Fruit fly (Drosophila melanogaster) whole organism, prepupa: ENCODE measurements around the gene Gcn2.
A peak's percentile ranks its signal among the peaks of the same experiment; 100 is the strongest.

ENCODE experiments used
- Blimp-1 ChIP-seq: fragments of 200-800 bp; sonication (Bioruptor generic); optimal IDR thresholded peaks from 3 replicates; lab custom pipeline; 2017; ENCODE audit warnings: missing biosample characterization, missing genetic modification characterization, mild to moderate bottlenecking, moderate library complexity, missing genetic modification reagents
- CG10631 ChIP-seq: fragments of 200-800 bp; sonication (Bioruptor generic); optimal IDR thresholded peaks from 2 replicates; lab custom pipeline; 2016; ENCODE audit warnings: missing biosample characterization, missing genetic modification characterization
- CG11294 ChIP-seq: fragments of 200-800 bp; sonication (Bioruptor generic); IDR thresholded peaks from 2 replicates; pipeline ENCODE4 v1.3.6; 2022; ENCODE audit warnings: missing biosample characterization, missing genetic modification characterization
- CG11762 ChIP-seq: fragments of 200-800 bp; sonication (Bioruptor generic); optimal IDR thresholded peaks from 3 replicates; lab custom pipeline; 2016; ENCODE audit warnings: missing biosample characterization, missing genetic modification characterization; ENCODE audit not compliant: insufficient read depth
- CG1621 ChIP-seq: fragments of 200-800 bp; sonication (Bioruptor generic); optimal IDR thresholded peaks from 3 replicates; lab custom pipeline; 2018; ENCODE audit warnings: missing biosample characterization, mild to moderate bottlenecking, missing genetic modification characterization
- CG16779 ChIP-seq: fragments of 200-800 bp; sonication (Bioruptor generic); optimal IDR thresholded peaks from 3 replicates; lab custom pipeline; 2017; ENCODE audit warnings: missing biosample characterization, mild to moderate bottlenecking, missing genetic modification characterization
- CG3032 ChIP-seq: fragments of 200-800 bp; optimal IDR thresholded peaks from 2 replicates; lab custom pipeline; 2019; ENCODE audit warnings: missing biosample characterization, mild to moderate bottlenecking, missing genetic modification characterization, moderate library complexity
- CG34406 ChIP-seq: fragments of 200-800 bp; sonication (Bioruptor generic); optimal IDR thresholded peaks from 3 replicates; lab custom pipeline; 2016; ENCODE audit warnings: missing biosample characterization, missing genetic modification characterization
- CG3919 ChIP-seq: fragments of 200-800 bp; sonication (Bioruptor generic); optimal IDR thresholded peaks from 3 replicates; lab custom pipeline; 2016; ENCODE audit warnings: missing biosample characterization, missing genetic modification characterization
- CG6163 ChIP-seq: fragments of 200-800 bp; sonication (Bioruptor generic); IDR thresholded peaks from 3 replicates; pipeline ENCODE4 v1.3.6; 2022; ENCODE audit warnings: missing biosample characterization, missing genetic modification characterization
- CG6792 ChIP-seq: fragments of 200-800 bp; sonication (Bioruptor generic); optimal IDR thresholded peaks from 3 replicates; lab custom pipeline; 2016; ENCODE audit warnings: missing biosample characterization, missing genetic modification characterization
- CG6808 ChIP-seq: fragments of 200-800 bp; sonication (Bioruptor generic); optimal IDR thresholded peaks from 3 replicates; lab custom pipeline; 2017; ENCODE audit warnings: missing biosample characterization, missing genetic modification characterization, mild to moderate bottlenecking, moderate library complexity, missing genetic modification reagents
- CG6854 ChIP-seq: fragments of 200-800 bp; sonication (Bioruptor generic); optimal IDR thresholded peaks from 2 replicates; lab custom pipeline; 2017; ENCODE audit warnings: missing biosample characterization, mild to moderate bottlenecking, missing genetic modification characterization
- CG7368 ChIP-seq: fragments of 200-800 bp; sonication (Bioruptor generic); optimal IDR thresholded peaks from 3 replicates; lab custom pipeline; 2016; ENCODE audit warnings: missing biosample characterization, missing genetic modification characterization
- CG8119 ChIP-seq: fragments of 200-800 bp; sonication (Bioruptor generic); IDR thresholded peaks from 3 replicates; pipeline ENCODE4 v1.3.6; 2022; ENCODE audit warnings: missing biosample characterization, missing genetic modification characterization
- CG8319 ChIP-seq: fragments of 200-800 bp; sonication (Bioruptor generic); optimal IDR thresholded peaks from 3 replicates; lab custom pipeline; 2016; ENCODE audit warnings: missing biosample characterization, missing genetic modification characterization
- CG8632 ChIP-seq: fragments of 200-800 bp; sonication (Bioruptor generic); optimal IDR thresholded peaks from 3 replicates; lab custom pipeline; 2016; ENCODE audit warnings: missing biosample characterization, missing genetic modification characterization
- Eip78C ChIP-seq: fragments of 200-800 bp; sonication (Bioruptor generic); peaks from one replicate; lab custom pipeline; 2016; ENCODE audit warnings: missing biosample characterization, missing genetic modification characterization
- Eip93F ChIP-seq: fragments of 200-800 bp; sonication (Bioruptor generic); optimal IDR thresholded peaks from 2 replicates; lab custom pipeline; 2016; ENCODE audit warnings: missing biosample characterization, mild to moderate bottlenecking, missing genetic modification characterization
- Ets21C ChIP-seq: fragments of 200-800 bp; sonication (Bioruptor generic); optimal IDR thresholded peaks from 3 replicates; lab custom pipeline; 2016; ENCODE audit warnings: missing biosample characterization, missing genetic modification characterization
- Ets96B ChIP-seq: fragments of 200-800 bp; optimal IDR thresholded peaks from 2 replicates; lab custom pipeline; 2019; ENCODE audit warnings: missing biosample characterization, mild to moderate bottlenecking, missing genetic modification characterization, moderate library complexity
- Gug ChIP-seq: fragments of 200-800 bp; sonication (Bioruptor generic); IDR thresholded peaks from 2 replicates; pipeline ENCODE4 v1.3.6; 2022; ENCODE audit warnings: missing biosample characterization, missing genetic modification characterization
- Hr38 ChIP-seq: sonication (Bioruptor generic); optimal IDR thresholded peaks from 2 replicates; lab custom pipeline; 2016; ENCODE audit warnings: missing biosample characterization, missing genetic modification characterization
- Hr39 ChIP-seq: fragments of 200-800 bp; sonication (Bioruptor generic); optimal IDR thresholded peaks from 2 replicates; lab custom pipeline; 2016; ENCODE audit warnings: missing biosample characterization, missing genetic modification characterization
- Hr4 ChIP-seq: fragments of 200-800 bp; sonication (Bioruptor generic); optimal IDR thresholded peaks from 3 replicates; lab custom pipeline; 2016; ENCODE audit warnings: missing biosample characterization, missing genetic modification characterization
- Met ChIP-seq: fragments of 200-800 bp; sonication (Bioruptor generic); optimal IDR thresholded peaks from 3 replicates; lab custom pipeline; 2016; ENCODE audit warnings: missing biosample characterization, missing genetic modification characterization
- Smox ChIP-seq: fragments of 200-800 bp; sonication (Bioruptor generic); optimal IDR thresholded peaks from 3 replicates; lab custom pipeline; 2016; ENCODE audit warnings: missing biosample characterization, missing genetic modification characterization
- Sox14 ChIP-seq: fragments of 200-800 bp; sonication (Bioruptor generic); optimal IDR thresholded peaks from 3 replicates; lab custom pipeline; 2016; ENCODE audit warnings: missing biosample characterization, missing genetic modification characterization
- Sox15 ChIP-seq: fragments of 200-800 bp; sonication (Bioruptor generic); optimal IDR thresholded peaks from 3 replicates; lab custom pipeline; 2016; ENCODE audit warnings: missing biosample characterization, missing genetic modification characterization
- achi ChIP-seq: fragments of 200-800 bp; sonication (Bioruptor generic); optimal IDR thresholded peaks from 3 replicates; lab custom pipeline; 2016; ENCODE audit warnings: missing biosample characterization, missing genetic modification characterization
- acj6 ChIP-seq: fragments of 200-800 bp; sonication (Bioruptor generic); optimal IDR thresholded peaks from 3 replicates; lab custom pipeline; 2016; ENCODE audit warnings: missing biosample characterization, missing genetic modification characterization
- cyc ChIP-seq: fragments of 200-800 bp; sonication (Bioruptor generic); optimal IDR thresholded peaks from 3 replicates; lab custom pipeline; 2016; ENCODE audit warnings: missing biosample characterization, missing genetic modification characterization
- dsx ChIP-seq: fragments of 200-800 bp; optimal IDR thresholded peaks from 3 replicates; lab custom pipeline; 2019; ENCODE audit warnings: missing biosample characterization, mild to moderate bottlenecking, missing genetic modification characterization, moderate library complexity; ENCODE audit not compliant: poor library complexity, severe bottlenecking
- eg ChIP-seq: fragments of 200-800 bp; sonication (Bioruptor generic); IDR thresholded peaks from 3 replicates; pipeline ENCODE4 v1.3.6; 2022; ENCODE audit warnings: missing biosample characterization, missing genetic modification characterization
- esn ChIP-seq: fragments of 200-800 bp; sonication (Bioruptor generic); optimal IDR thresholded peaks from 2 replicates; lab custom pipeline; 2016; ENCODE audit warnings: missing biosample characterization, mild to moderate bottlenecking, missing genetic modification characterization, moderate library complexity
- fd59A ChIP-seq: fragments of 200-800 bp; sonication (Bioruptor generic); optimal IDR thresholded peaks from 2 replicates; lab custom pipeline; 2017; ENCODE audit warnings: missing biosample characterization, mild to moderate bottlenecking, missing genetic modification characterization, missing genetic modification reagents
- fd85E ChIP-seq: fragments of 200-800 bp; sonication (Bioruptor generic); optimal IDR thresholded peaks from 3 replicates; lab custom pipeline; 2016; ENCODE audit warnings: missing biosample characterization, missing genetic modification characterization
- fkh ChIP-seq: fragments of 200-800 bp; sonication (Bioruptor generic); optimal IDR thresholded peaks from 3 replicates; lab custom pipeline; 2017; ENCODE audit warnings: missing biosample characterization, mild to moderate bottlenecking, missing genetic modification characterization, moderate library complexity
- lz ChIP-seq: fragments of 200-800 bp; sonication (Bioruptor generic); optimal IDR thresholded peaks from 3 replicates; lab custom pipeline; 2016; ENCODE audit warnings: missing biosample characterization, missing genetic modification characterization
- salr ChIP-seq, 2 experiments: fragments of 200-800 bp; sonication (Bioruptor generic); optimal IDR thresholded peaks; 3 replicates each; lab custom pipeline; 2016 to 2018; ENCODE audit warnings: missing biosample characterization in 2 of 2, missing genetic modification characterization in 2 of 2, mild to moderate bottlenecking in 1 of 2
- spab ChIP-seq: fragments of 200-800 bp; sonication (Bioruptor generic); optimal IDR thresholded peaks from 2 replicates; lab custom pipeline; 2017; ENCODE audit warnings: missing biosample characterization, mild to moderate bottlenecking, missing genetic modification characterization, missing genetic modification reagents
- ss ChIP-seq, 2 experiments: fragments of 200-800 bp; sonication (Bioruptor generic); optimal IDR thresholded peaks; 2 replicates in 1 of 2; 3 replicates in 1 of 2; lab custom pipeline; 2017 to 2018; ENCODE audit warnings: mild to moderate bottlenecking in 2 of 2, missing biosample characterization in 2 of 2, missing genetic modification characterization in 2 of 2, moderate library complexity in 1 of 2
- svp ChIP-seq: fragments of 200-800 bp; sonication (Bioruptor generic); peaks from one replicate; lab custom pipeline; 2016; ENCODE audit warnings: missing biosample characterization, missing genetic modification characterization
- topi ChIP-seq: fragments of 200-800 bp; sonication (Bioruptor generic); optimal IDR thresholded peaks from 3 replicates; lab custom pipeline; 2016; ENCODE audit warnings: missing biosample characterization, missing genetic modification characterization
- vri ChIP-seq: fragments of 200-800 bp; sonication (Bioruptor generic); optimal IDR thresholded peaks from 3 replicates; lab custom pipeline; 2016; ENCODE audit warnings: missing biosample characterization, mild to moderate bottlenecking, missing genetic modification characterization

The Gcn2 gene

DNA sequence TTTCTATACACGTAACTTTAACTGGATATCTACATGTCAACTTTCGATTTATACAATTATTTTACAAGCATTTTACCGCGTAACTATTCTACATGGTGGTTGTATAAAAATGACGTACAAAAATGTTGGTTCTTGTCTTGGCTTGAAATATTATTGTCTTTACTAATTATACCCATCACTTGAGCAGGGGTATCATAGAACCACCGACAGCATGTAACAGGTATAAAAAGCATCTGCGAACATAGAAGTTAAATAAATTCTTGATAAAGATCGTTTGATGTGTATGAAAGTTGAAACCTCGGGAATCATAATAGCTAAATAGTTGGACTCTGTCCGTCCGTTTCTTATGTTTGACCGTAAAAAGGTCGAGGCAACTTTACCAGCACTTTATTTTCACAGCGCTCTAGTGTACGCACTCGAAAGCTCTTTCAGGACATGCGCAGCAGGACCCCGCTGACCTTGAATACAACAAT is 14.2 kb upstream of the Gcn2 start (continued):
- TF ChIP-seq Ets21C (GFP tag; lab: Kevin White, UChicago) (peak; percentile 41), Hr39 (peak; percentile 73), CG6163 (GFP tag; lab: Robert Waterston, UW) (peak; percentile 51), ss (GFP tag; optimal IDR thresholded peaks at IDR 0.05; lab: Kevin White, UChicago) (no peak), fkh (GFP tag; lab: Kevin White, UChicago) (peak; percentile 21), CG8119 (GFP tag; lab: Robert Waterston, UW) (peak; percentile 63), CG8319 (no peak), esn (GFP tag; lab: Kevin White, UChicago) (peak; percentile 87), Sox15 (GFP tag; lab: Kevin White, UChicago) (no peak), CG1621 (tag; lab: Kevin White, UChicago) (peak; percentile 61), achi (GFP tag; lab: Kevin White, UChicago) (peak; percentile 55), CG3032 (tag; lab: Kevin White, UChicago) (no peak), Met (GFP tag; lab: Kevin White, UChicago) (peak; percentile 87), CG11762 (GFP tag; lab: Kevin White, UChicago) (no peak), dsx (GFP tag; lab: Kevin White, UChicago) (peak; percentile 24), CG6808 (GFP tag; lab: Kevin White, UChicago) (peak; percentile 12), Ets96B (tag; lab: Kevin White, UChicago) (peak; percentile 60), CG3919 (GFP tag; lab: Kevin White, UChicago) (no peak), Hr38 (GFP tag; lab: Kevin White, UChicago) (no peak), Smox (GFP tag; lab: Kevin White, UChicago) (peak; percentile 55)

DNA sequence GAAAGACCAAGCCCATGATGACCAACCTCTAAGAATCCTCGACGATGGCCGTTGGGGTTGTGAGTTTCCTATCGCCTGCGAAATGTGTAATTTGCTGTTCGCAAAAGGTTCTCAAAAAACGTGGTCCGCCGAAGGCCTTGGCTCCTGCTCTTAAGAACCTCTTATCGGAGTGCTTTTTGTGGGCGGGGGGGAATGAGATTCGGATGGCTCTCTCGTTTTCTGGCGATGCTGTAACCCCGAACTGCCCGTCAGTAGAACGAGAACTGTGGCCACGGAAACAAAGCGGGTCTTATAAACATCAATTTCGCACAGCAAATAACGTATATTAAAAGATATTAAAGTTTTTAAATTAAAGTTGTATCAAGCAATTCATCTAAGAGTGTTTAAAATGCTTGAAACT is 13.6 kb upstream of the Gcn2 start, which contains the start of gene CG1607:
Gene CG1607, plus strand, starts transcription at position 249 of the 400 bp plus-strand sequence.
- TF ChIP-seq vri (GFP tag; lab: Kevin White, UChicago) (peak; percentile 31), Ets96B (tag; lab: Kevin White, UChicago) (no peak), CG6854 (GFP tag; lab: Kevin White, UChicago) (peak; percentile 17), svp (GFP tag; lab: Kevin White, UChicago) (peak; percentile 80), Eip78C (GFP tag; lab: Kevin White, UChicago) (peak; percentile 6)

- TF ChIP-seq Met (GFP tag; lab: Kevin White, UChicago) (peak; percentile 99), CG3032 (tag; lab: Kevin White, UChicago) (peak; percentile 95), cyc (GFP tag; lab: Kevin White, UChicago) (peak; percentile 99), Eip93F (peak; percentile 98), CG7368 (GFP tag; lab: Kevin White, UChicago) (peak; percentile 96), CG11294 (GFP tag; lab: Robert Waterston, UW) (peak; percentile 98), Sox14 (GFP tag; lab: Kevin White, UChicago) (peak; percentile 99), Ets96B (tag; lab: Kevin White, UChicago) (peak; percentile 96), Hr4 (GFP tag; lab: Kevin White, UChicago) (peak; percentile 98), topi (peak; percentile 99), CG11762 (GFP tag; lab: Kevin White, UChicago) (peak; percentile 95), eg (GFP tag; lab: Robert Waterston, UW) (peak; percentile 99), fd85E (GFP tag; lab: Kevin White, UChicago) (peak; percentile 93), CG10631 (GFP tag; lab: Kevin White, UChicago) (peak; percentile 99), CG6808 (GFP tag; lab: Kevin White, UChicago) (peak; percentile 83), Smox (GFP tag; lab: Kevin White, UChicago) (peak; percentile 99), acj6 (GFP tag; lab: Kevin White, UChicago) (peak; percentile 99), CG8632 (GFP tag; lab: Kevin White, UChicago) (peak; percentile 97), salr (GFP tag; optimal IDR thresholded peaks at IDR 0.05; lab: Kevin White, UChicago) (peak; percentile 90 to 95), CG16779 (peak; percentile 97), CG3919 (GFP tag; lab: Kevin White, UChicago) (peak; percentile 98), vri (GFP tag; lab: Kevin White, UChicago) (peak; percentile 98), lz (peak; percentile 100), CG8119 (GFP tag; lab: Robert Waterston, UW) (peak; percentile 96), fd59A (GFP tag; lab: Kevin White, UChicago) (peak; percentile 89), Hr38 (GFP tag; lab: Kevin White, UChicago) (no peak), Gug (GFP tag; lab: Robert Waterston, UW) (peak; percentile 99), Blimp-1 (peak; percentile 93), spab (peak; percentile 90), CG6792 (GFP tag; lab: Kevin White, UChicago) (peak; percentile 99), CG34406 (GFP tag; lab: Kevin White, UChicago) (peak; percentile 98)
These were observed 11.4 kb upstream of the Gcn2 start for dm6 chr3R:31384108-31384507.
